Worm (Caenorhabditis elegans) whole organism, L2 larva: ENCODE measurements around the gene epg-4.

Source experiments
- C34F6.9 ChIP-seq: fragments of 150-350 bp; optimal IDR thresholded peaks from 2 replicates; lab custom pipeline; 2014; ENCODE audit warnings: missing biosample characterization, missing genetic modification characterization
- F13H6.1 ChIP-seq: sonication (generic microtip); optimal IDR thresholded peaks from 2 replicates; lab custom pipeline; 2016; ENCODE audit warnings: missing genetic modification characterization, missing compliant biosample characterization
- R02D3.7 ChIP-seq: fragments of 150-350 bp; optimal IDR thresholded peaks from 2 replicates; lab custom pipeline; 2014; ENCODE audit warnings: missing biosample characterization, missing genetic modification characterization
- Y55F3AM.14 ChIP-seq: fragments of 200-800 bp; sonication (Bioruptor generic); optimal IDR thresholded peaks from 2 replicates; lab custom pipeline; 2018; ENCODE audit warnings: mild to moderate bottlenecking, missing genetic modification characterization, missing compliant biosample characterization
- ZK546.5 ChIP-seq: sonication (generic microtip); optimal IDR thresholded peaks from 2 replicates; lab custom pipeline; 2017; ENCODE audit warnings: missing biosample characterization, missing genetic modification characterization
- alr-1 ChIP-seq: fragments of 150-350 bp; optimal IDR thresholded peaks from 2 replicates; lab custom pipeline; 2014; ENCODE audit warnings: missing biosample characterization, missing genetic modification characterization
- aly-2 ChIP-seq: fragments of 150-350 bp; optimal IDR thresholded peaks from 2 replicates; lab custom pipeline; 2014; ENCODE audit warnings: missing biosample characterization, missing genetic modification characterization
- ama-1 ChIP-seq: fragments of 150-350 bp; optimal IDR thresholded peaks from 2 replicates; lab custom pipeline; 2018; ENCODE audit warnings: inconsistent platforms
- blmp-1 ChIP-seq: sonication (generic microtip); optimal IDR thresholded peaks from 2 replicates; lab custom pipeline; 2017; ENCODE audit warnings: missing genetic modification characterization, mild to moderate bottlenecking, missing compliant biosample characterization, antibody characterized with exemption, moderate library complexity; ENCODE audit not compliant: insufficient read depth
- ceh-16 ChIP-seq: fragments of 150-350 bp; optimal IDR thresholded peaks from 2 replicates; lab custom pipeline; 2014; ENCODE audit warnings: missing biosample characterization, missing genetic modification characterization
- ceh-82 ChIP-seq: fragments of 150-350 bp; optimal IDR thresholded peaks from 2 replicates; lab custom pipeline; 2014; ENCODE audit warnings: missing biosample characterization, missing genetic modification characterization
- crh-2 ChIP-seq: sonication (generic microtip); optimal IDR thresholded peaks from 2 replicates; lab custom pipeline; 2017; ENCODE audit warnings: missing biosample characterization, missing genetic modification characterization
- dmd-4 ChIP-seq: sonication (generic microtip); optimal IDR thresholded peaks from 2 replicates; lab custom pipeline; 2017; ENCODE audit warnings: missing biosample characterization, missing genetic modification characterization
- egl-27 ChIP-seq: sonication (generic microtip); optimal IDR thresholded peaks from 3 replicates; lab custom pipeline; 2017; ENCODE audit warnings: missing biosample characterization, missing genetic modification reagents, missing genetic modification characterization
- elt-1 ChIP-seq: fragments of 150-350 bp; optimal IDR thresholded peaks from 2 replicates; lab custom pipeline; 2014; ENCODE audit warnings: missing biosample characterization, missing genetic modification characterization
- elt-3 ChIP-seq: sonication (generic microtip); optimal IDR thresholded peaks from 2 replicates; lab custom pipeline; 2017; ENCODE audit warnings: missing biosample characterization, missing genetic modification characterization
- fos-1 ChIP-seq: fragments of 150-350 bp; optimal IDR thresholded peaks from 2 replicates; lab custom pipeline; 2014; ENCODE audit warnings: missing biosample characterization, missing genetic modification characterization
- gmeb-1 ChIP-seq: fragments of 150-350 bp; optimal IDR thresholded peaks from 2 replicates; lab custom pipeline; 2014; ENCODE audit warnings: missing biosample characterization, missing genetic modification characterization
- lin-11 ChIP-seq: fragments of 150-350 bp; sonication (generic microtip); optimal IDR thresholded peaks from 2 replicates; lab custom pipeline; 2014; ENCODE audit warnings: missing biosample characterization, missing genetic modification characterization, inconsistent platforms, mixed read lengths
- lin-13 ChIP-seq: fragments of 150-350 bp; optimal IDR thresholded peaks from 2 replicates; lab custom pipeline; 2014; ENCODE audit warnings: missing biosample characterization, missing genetic modification reagents, missing genetic modification characterization
- lin-39 ChIP-seq: fragments of 150-350 bp; optimal IDR thresholded peaks from 2 replicates; lab custom pipeline; 2014; ENCODE audit warnings: missing biosample characterization, missing genetic modification reagents, missing genetic modification characterization
- lsy-2 ChIP-seq, 2 experiments: fragments of 150-350 bp in 1 of 2; sonication (generic microtip) in 1 of 2; optimal IDR thresholded peaks; 2 replicates each; lab custom pipeline; 2014 to 2017; ENCODE audit warnings: missing biosample characterization in 2 of 2, missing genetic modification characterization in 2 of 2
- mab-5 ChIP-seq: fragments of 150-350 bp; optimal IDR thresholded peaks from 2 replicates; lab custom pipeline; 2014; ENCODE audit warnings: missing biosample characterization, missing genetic modification characterization
- mbf-1 ChIP-seq: sonication (generic microtip); optimal IDR thresholded peaks from 2 replicates; lab custom pipeline; 2017; ENCODE audit warnings: missing biosample characterization, missing genetic modification characterization
- mdl-1 ChIP-seq, 2 experiments: fragments of 150-350 bp in 1 of 2; sonication (generic microtip) in 1 of 2; optimal IDR thresholded peaks; 2 replicates each; lab custom pipeline; 2017; ENCODE audit warnings: missing biosample characterization in 2 of 2, missing genetic modification characterization in 2 of 2
- nhr-10 ChIP-seq: sonication (generic microtip); optimal IDR thresholded peaks from 2 replicates; lab custom pipeline; 2017; ENCODE audit warnings: missing biosample characterization, missing genetic modification characterization
- nhr-11 ChIP-seq: fragments of 150-350 bp; optimal IDR thresholded peaks from 2 replicates; lab custom pipeline; 2014; ENCODE audit warnings: missing biosample characterization, missing genetic modification characterization
- nhr-12 ChIP-seq: fragments of 150-350 bp; optimal IDR thresholded peaks from 2 replicates; lab custom pipeline; 2014; ENCODE audit warnings: missing biosample characterization, missing genetic modification characterization
- nhr-129 ChIP-seq: fragments of 150-350 bp; optimal IDR thresholded peaks from 2 replicates; lab custom pipeline; 2014; ENCODE audit warnings: missing biosample characterization, missing genetic modification characterization
- nhr-21 ChIP-seq: fragments of 150-350 bp; optimal IDR thresholded peaks from 2 replicates; lab custom pipeline; 2014; ENCODE audit warnings: missing biosample characterization, missing genetic modification characterization
- nhr-23 ChIP-seq: fragments of 150-350 bp; optimal IDR thresholded peaks from 2 replicates; lab custom pipeline; 2014; ENCODE audit warnings: missing biosample characterization, missing genetic modification reagents, missing genetic modification characterization
- nhr-237 ChIP-seq: fragments of 150-350 bp; optimal IDR thresholded peaks from 2 replicates; lab custom pipeline; 2014; ENCODE audit warnings: missing biosample characterization, missing genetic modification characterization
- nhr-25 ChIP-seq: fragments of 150-350 bp; sonication (generic microtip); optimal IDR thresholded peaks from 3 replicates; lab custom pipeline; 2014; ENCODE audit warnings: missing biosample characterization, missing genetic modification characterization
- nhr-6 ChIP-seq: fragments of 150-350 bp; optimal IDR thresholded peaks from 2 replicates; lab custom pipeline; 2014; ENCODE audit warnings: missing biosample characterization, missing genetic modification characterization
- nhr-77 ChIP-seq: fragments of 150-350 bp; optimal IDR thresholded peaks from 2 replicates; lab custom pipeline; 2014; ENCODE audit warnings: missing biosample characterization, missing genetic modification characterization
- peb-1 ChIP-seq: fragments of 150-350 bp; optimal IDR thresholded peaks from 2 replicates; lab custom pipeline; 2014; ENCODE audit warnings: missing biosample characterization, missing genetic modification characterization
- sem-4 ChIP-seq: fragments of 150-350 bp; optimal IDR thresholded peaks from 2 replicates; lab custom pipeline; 2014; ENCODE audit warnings: missing biosample characterization, missing genetic modification reagents, missing genetic modification characterization
- skn-1 ChIP-seq: sonication (generic microtip); optimal IDR thresholded peaks from 2 replicates; lab custom pipeline; 2017; ENCODE audit warnings: missing biosample characterization, missing genetic modification characterization
- sma-3 ChIP-seq: sonication (generic microtip); optimal IDR thresholded peaks from 2 replicates; lab custom pipeline; 2016; ENCODE audit warnings: missing genetic modification reagents, missing genetic modification characterization, missing compliant biosample characterization
- sma-9 ChIP-seq, 2 experiments: fragments of 150-350 bp in 1 of 2; sonication (generic microtip) in 1 of 2; optimal IDR thresholded peaks; 2 replicates each; lab custom pipeline; 2014 to 2016; ENCODE audit warnings: missing genetic modification characterization in 2 of 2, mild to moderate bottlenecking in 1 of 2, missing biosample characterization in 1 of 2, missing compliant biosample characterization in 1 of 2, missing genetic modification reagents in 1 of 2, moderate library complexity in 1 of 2
- snpc-4 ChIP-seq: fragments of 150-350 bp; optimal IDR thresholded peaks from 2 replicates; lab custom pipeline; 2014; ENCODE audit warnings: missing biosample characterization, missing genetic modification characterization
- unc-39 ChIP-seq: fragments of 150-350 bp; optimal IDR thresholded peaks from 2 replicates; lab custom pipeline; 2014; ENCODE audit warnings: missing biosample characterization, missing genetic modification characterization
- unc-55 ChIP-seq: fragments of 150-350 bp; sonication (generic microtip); optimal IDR thresholded peaks from 3 replicates; lab custom pipeline; 2014; ENCODE audit warnings: missing biosample characterization, missing genetic modification reagents, missing genetic modification characterization
- unc-62 ChIP-seq: fragments of 150-350 bp; optimal IDR thresholded peaks from 2 replicates; lab custom pipeline; 2014; ENCODE audit warnings: missing biosample characterization, missing genetic modification reagents, missing genetic modification characterization
- zag-1 ChIP-seq: fragments of 150-350 bp; optimal IDR thresholded peaks from 2 replicates; lab custom pipeline; 2014; ENCODE audit warnings: missing biosample characterization, missing genetic modification characterization
- ztf-1 ChIP-seq: fragments of 200-800 bp; sonication (Bioruptor generic); conservative IDR thresholded peaks from 2 replicates; pipeline ENCODE4 v1.3.6; 2022; ENCODE audit warnings: missing genetic modification characterization, missing compliant biosample characterization
- ztf-11 ChIP-seq: sonication (generic microtip); optimal IDR thresholded peaks from 2 replicates; lab custom pipeline; 2017; ENCODE audit warnings: missing biosample characterization, missing genetic modification characterization
- ztf-4 ChIP-seq: fragments of 150-350 bp; optimal IDR thresholded peaks from 2 replicates; lab custom pipeline; 2014; ENCODE audit warnings: missing biosample characterization, missing genetic modification characterization

Gene epg-4

DNA sequence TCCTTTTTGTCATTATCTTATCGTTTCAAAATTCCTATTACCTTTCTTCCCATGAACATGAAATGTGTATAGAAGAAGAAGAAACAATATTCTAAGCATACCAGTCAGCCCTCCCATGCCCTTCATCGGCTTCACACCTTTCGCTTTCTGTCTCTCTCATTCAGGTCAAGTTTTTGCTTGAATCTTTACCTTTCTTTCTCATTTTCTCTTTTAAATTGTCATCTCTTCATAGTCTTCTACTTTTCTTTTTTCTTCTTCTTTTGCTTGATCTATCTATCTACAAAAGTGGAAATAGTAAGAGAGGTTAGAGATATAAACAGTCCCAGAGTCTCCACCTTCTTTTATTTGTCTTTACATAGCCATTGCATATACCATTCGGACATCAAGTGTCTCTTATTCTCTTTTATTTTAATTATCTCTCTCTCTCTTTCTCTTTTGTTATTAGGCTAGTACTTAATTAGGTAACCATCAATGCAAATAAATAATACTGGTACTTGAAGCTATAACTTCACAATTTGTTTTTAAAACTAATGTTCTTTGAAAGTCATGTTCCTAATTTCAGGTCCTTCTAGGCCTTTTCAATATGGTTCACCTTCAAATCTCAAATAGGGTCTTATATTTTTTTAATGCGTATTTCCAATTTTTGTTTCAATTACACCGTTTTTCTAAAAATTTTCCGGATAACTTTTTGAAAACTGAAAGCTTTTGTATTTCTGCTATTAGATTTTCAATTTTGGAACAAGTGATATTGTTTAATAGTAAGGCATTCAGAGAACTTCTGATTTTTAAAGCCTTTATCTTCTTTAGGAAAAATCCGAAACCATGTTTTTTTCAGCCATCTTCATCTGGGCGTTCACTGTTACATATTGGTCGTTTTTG is 19.6 kb downstream of the epg-4 start, which contains the start of gene dpy-31:
Gene dpy-31 (plus strand): TSS at position 829 of the 879 bp plus-strand sequence.
- TF ChIP-seq ztf-1 (GFP tag; lab: Robert Waterston, UW) = no peak
- no peak for TF ChIP-seq R02D3.7
- TF ChIP-seq skn-1 (tag; lab: Kevin White, UChicago) = no peak
- no peak for TF ChIP-seq nhr-129 (tag; lab: Kevin White, UChicago)
- TF ChIP-seq nhr-237 (tag; lab: Kevin White, UChicago) = no peak
- TF ChIP-seq C34F6.9 = no peak
- TF ChIP-seq fos-1 (tag; lab: Kevin White, UChicago) = peak; percentile 27
- TF ChIP-seq zag-1 (tag; lab: Kevin White, UChicago) = no peak
- TF ChIP-seq nhr-25 (tag; lab: Kevin White, UChicago) = peak; percentile 90
- TF ChIP-seq ceh-16 = peak; percentile 22
- no peak for TF ChIP-seq unc-62 (GFP tag; lab: Kevin White, UChicago)
- TF ChIP-seq nhr-10 (tag; lab: Kevin White, UChicago) = no peak
- TF ChIP-seq snpc-4 (tag; lab: Kevin White, UChicago) = no peak
- TF ChIP-seq sem-4 (tag; lab: Kevin White, UChicago) = no peak
- no peak for TF ChIP-seq nhr-6 (tag; lab: Kevin White, UChicago)
- TF ChIP-seq nhr-77 (tag; lab: Kevin White, UChicago) = no peak
- TF ChIP-seq unc-55 = no peak
- TF ChIP-seq nhr-23 (tag; lab: Kevin White, UChicago) = no peak
- TF ChIP-seq lin-13 (GFP tag; lab: Kevin White, UChicago) = no peak
- no peak for TF ChIP-seq elt-1 (tag; lab: Kevin White, UChicago)
- no peak for TF ChIP-seq ZK546.5
- no peak for TF ChIP-seq mbf-1 (tag; lab: Kevin White, UChicago)
- TF ChIP-seq aly-2 (tag; lab: Kevin White, UChicago) = no peak
- no peak for TF ChIP-seq elt-3 (tag; lab: Kevin White, UChicago)
- no peak for TF ChIP-seq nhr-12
- TF ChIP-seq nhr-21 (tag; lab: Kevin White, UChicago) = peak; percentile 64
- TF ChIP-seq blmp-1 (tag; lab: Kevin White, UChicago) = peak; percentile 99
- no peak for TF ChIP-seq peb-1 (tag; lab: Kevin White, UChicago)
- TF ChIP-seq mab-5 (tag; lab: Kevin White, UChicago) = no peak
- TF ChIP-seq F13H6.1 (tag; lab: Kevin White, UChicago) = no peak
- no peak for TF ChIP-seq ceh-82 (tag; lab: Kevin White, UChicago)
- TF ChIP-seq lin-39 (tag; lab: Kevin White, UChicago) = no peak
- peak; percentile 57 for TF ChIP-seq sma-9 (GFP tag; optimal IDR thresholded peaks at IDR 0.05; lab: Kevin White, UChicago)
- no peak for TF ChIP-seq sma-9 (tag; optimal IDR thresholded peaks at IDR 0.05; lab: Kevin White, UChicago)
- peak in 1 of 2 experiments; percentile 37 for TF ChIP-seq lsy-2 (tag; optimal IDR thresholded peaks at IDR 0.05; lab: Kevin White, UChicago)
- peak; percentile 33 for TF ChIP-seq sma-3
- no peak for TF ChIP-seq nhr-11 (tag; lab: Kevin White, UChicago)
- no peak for TF ChIP-seq lin-11 (tag; lab: Kevin White, UChicago)
- peak; percentile 39 for TF ChIP-seq crh-2 (tag; lab: Kevin White, UChicago)
- no peak for TF ChIP-seq dmd-4 (tag; lab: Kevin White, UChicago)
- no peak for TF ChIP-seq alr-1
- TF ChIP-seq ztf-4 (tag; lab: Kevin White, UChicago) = no peak
- TF ChIP-seq ama-1 = no peak
- no peak for TF ChIP-seq ztf-11 (tag; lab: Kevin White, UChicago)
- peak; percentile 88 for TF ChIP-seq egl-27 (tag; lab: Kevin White, UChicago)
- no peak for TF ChIP-seq gmeb-1
- TF ChIP-seq mdl-1 (tag; optimal IDR thresholded peaks at IDR 0.05; lab: Kevin White, UChicago) = no peak
- TF ChIP-seq Y55F3AM.14 (GFP tag; lab: Kevin White, UChicago) = no peak
- no peak for TF ChIP-seq unc-39
- TF ChIP-seq, all 48 proteins: peak for 10
